Worm (Caenorhabditis elegans): ENCODE results near the gene clec-129.

- TF ChIP-seq lin-15B (tag; optimal IDR thresholded peaks at IDR 0.05) (no peak), nhr-237 (tag; optimal IDR thresholded peaks at IDR 0.05) (no peak), ztf-11 (tag; optimal IDR thresholded peaks at IDR 0.05) (no peak), nhr-76 (tag; optimal IDR thresholded peaks at IDR 0.05) (no peak), daf-16 (GFP tag; optimal IDR thresholded peaks at IDR 0.05) (no peak), daf-16 (tag; optimal IDR thresholded peaks at IDR 0.05) (peak; percentile 22), lin-39 (tag; optimal IDR thresholded peaks at IDR 0.05) (no peak), pqm-1 (tag; optimal IDR thresholded peaks at IDR 0.05) (no peak), fos-1 (tag; optimal IDR thresholded peaks at IDR 0.05) (no peak), lsy-2 (tag; optimal IDR thresholded peaks at IDR 0.05) (no peak)
These were observed 2.2 kb upstream of the clec-129 start, which contains the start of gene clec-127 for ce11 chrII:3569118-3569517.

Data from whole organism, L4 larva.